Worm (Caenorhabditis elegans) whole organism, midembryonic: ENCODE data around the gene skr-21.

ENCODE experiments used
- cog-1 ChIP-seq: sonication (generic microtip); optimal IDR thresholded peaks from 2 replicates; lab custom pipeline; 2016; ENCODE audit warnings: missing genetic modification characterization, missing compliant biosample characterization
- flt-1 ChIP-seq: fragments of 200-800 bp; sonication (Bioruptor generic); IDR thresholded peaks from 2 replicates; pipeline ENCODE4 v1.3.6; 2022; ENCODE audit warnings: missing genetic modification characterization, missing compliant biosample characterization
- klf-2 ChIP-seq: fragments of 200-800 bp; sonication (Bioruptor generic); conservative IDR thresholded peaks from 2 replicates; pipeline ENCODE4 v1.3.6; 2022; ENCODE audit warnings: missing genetic modification reagents, missing genetic modification characterization, missing compliant biosample characterization

DNA sequence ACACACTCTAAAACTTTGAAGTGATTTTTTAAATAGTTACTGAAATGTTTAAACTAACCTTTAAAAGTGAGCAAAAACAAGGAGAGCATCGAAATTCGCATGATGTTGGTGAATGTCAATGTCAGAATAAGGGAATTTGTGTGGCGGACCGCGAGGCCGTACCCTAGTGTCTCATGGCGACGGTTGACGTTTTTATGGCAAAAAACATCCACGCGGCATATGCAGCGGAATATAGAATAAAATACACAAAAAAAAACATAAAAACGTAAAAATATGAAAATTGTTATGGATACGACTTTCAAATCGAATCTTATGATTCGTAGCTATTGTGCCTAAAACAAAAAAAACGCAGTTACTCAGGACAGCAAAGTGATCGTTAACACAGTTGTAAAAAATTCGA is 36.6 kb downstream of the skr-21 start, which contains the start of gene cwp-5:
- TF ChIP-seq klf-2 (GFP tag; lab: Robert Waterston, UW) (no peak), flt-1 (GFP tag; lab: Robert Waterston, UW) (no peak), cog-1 (tag; lab: Kevin White, UChicago) (no peak)
